Worm (Caenorhabditis elegans): ENCODE data around the gene rev-1.

Gene rev-1

ce11 chrII:7880373-7880862 lies 20.0 kb upstream of the rev-1 start, which contains the start of gene perm-1 (continued):
- TF ChIP-seq nhr-41 (GFP tag; IDR thresholded peaks at IDR 0.05): no peak

- TF ChIP-seq lsy-2 (tag; optimal IDR thresholded peaks at IDR 0.05) (peak; percentile 26 to 53), ceh-28 (tag; optimal IDR thresholded peaks at IDR 0.05) (peak; percentile 37), aha-1 (tag) (peak; percentile 86), rbr-2 (tag; optimal IDR thresholded peaks at IDR 0.05) (peak; percentile 10), nhr-102 (tag; optimal IDR thresholded peaks at IDR 0.05) (no peak), hlh-30 (tag; optimal IDR thresholded peaks at IDR 0.05; ENCODE audit: insufficient read depth) (peak; percentile 3), egl-27 (tag; optimal IDR thresholded peaks at IDR 0.05) (no peak), nhr-11 (tag; optimal IDR thresholded peaks at IDR 0.05) (peak; percentile 1), ama-1 (optimal IDR thresholded peaks at IDR 0.05) (no peak), daf-16 (GFP tag; optimal IDR thresholded peaks at IDR 0.05) (no peak), daf-16 (tag; optimal IDR thresholded peaks at IDR 0.05) (no peak), hlh-11 (tag; optimal IDR thresholded peaks at IDR 0.05) (no peak), F26F4.8 (GFP tag; conservative IDR thresholded peaks at IDR 0.05) (no peak), unc-39 (tag; optimal IDR thresholded peaks at IDR 0.05) (no peak), set-16 (GFP tag; IDR thresholded peaks at IDR 0.05) (no peak), ctbp-1 (GFP tag; IDR thresholded peaks at IDR 0.05) (0 out of 2 replicates have a peak, but pooled peaks have one; percentile 35), T20F7.1 (GFP tag; optimal IDR thresholded peaks at IDR 0.05) (no peak), mes-2 (tag; optimal IDR thresholded peaks at IDR 0.05; ENCODE audit: poor library complexity, severe bottlenecking) (peak; percentile 10)
These were observed 15.5 kb upstream of the rev-1 start for ce11 chrII:7884898-7885297.

ce11 chrII:7887295-7887694 lies 13.1 kb upstream of the rev-1 start:
- TF ChIP-seq hlh-11 (tag; optimal IDR thresholded peaks at IDR 0.05) (peak; percentile 46), ces-1 (GFP tag; optimal IDR thresholded peaks at IDR 0.05) (peak; percentile 39), hmg-1.1 (GFP tag; IDR thresholded peaks at IDR 0.05) (peak; percentile 54; the same call in 1 of the 2 replicates), jun-1 (tag; optimal IDR thresholded peaks at IDR 0.05) (no peak), dmd-8 (GFP tag; IDR thresholded peaks at IDR 0.05) (no peak), mep-1 (tag; optimal IDR thresholded peaks at IDR 0.05) (peak; percentile 62), R02D3.7 (tag; optimal IDR thresholded peaks at IDR 0.05) (no peak), ztf-11 (tag; optimal IDR thresholded peaks at IDR 0.05) (no peak), ZK337.2 (GFP tag; IDR thresholded peaks at IDR 0.05) (no peak), mdl-1 (tag; optimal IDR thresholded peaks at IDR 0.05) (peak in 1 of 2 experiments; percentile 63), ceh-32 (tag; optimal IDR thresholded peaks at IDR 0.05; ENCODE audit: poor library complexity) (no peak), lsy-2 (tag; optimal IDR thresholded peaks at IDR 0.05) (peak; percentile 41 to 66), attf-4 (tag; optimal IDR thresholded peaks at IDR 0.05) (no peak), dmd-9 (GFP tag; IDR thresholded peaks at IDR 0.05) (no peak), ceh-28 (tag; optimal IDR thresholded peaks at IDR 0.05) (no peak), ama-1 (optimal IDR thresholded peaks at IDR 0.05) (no peak), nhr-11 (tag; optimal IDR thresholded peaks at IDR 0.05) (peak; percentile 95), ceh-82 (tag; optimal IDR thresholded peaks at IDR 0.05) (no peak), unc-62 (GFP tag; optimal IDR thresholded peaks at IDR 0.05 in 1 of 2) (no peak), unc-62 (tag; optimal IDR thresholded peaks at IDR 0.05) (no peak), fos-1 (tag; optimal IDR thresholded peaks at IDR 0.05) (no peak), daf-16 (GFP tag; optimal IDR thresholded peaks at IDR 0.05) (no peak), daf-16 (tag; optimal IDR thresholded peaks at IDR 0.05) (peak; percentile 32), nhr-28 (tag; optimal IDR thresholded peaks at IDR 0.05) (peak; percentile 1), hif-1 (tag; optimal IDR thresholded peaks at IDR 0.05) (peak in 1 of 2 experiments; percentile 31), Y75B8A.6 (GFP tag; IDR thresholded peaks at IDR 0.05) (no peak), rbr-2 (tag; optimal IDR thresholded peaks at IDR 0.05) (peak; percentile 63), pha-4 (GFP tag; IDR thresholded peaks at IDR 0.05) (no peak), pha-4 (tag; optimal IDR thresholded peaks at IDR 0.05) (no peak), nhr-6 (tag; optimal IDR thresholded peaks at IDR 0.05) (no peak), nhr-42 (GFP tag; IDR thresholded peaks at IDR 0.05) (no peak), lin-29 (GFP tag; IDR thresholded peaks at IDR 0.05) (no peak), fkh-10 (GFP tag; optimal IDR thresholded peaks at IDR 0.05) (peak; percentile 50), nhr-76 (tag; optimal IDR thresholded peaks at IDR 0.05) (no peak), egl-27 (tag; optimal IDR thresholded peaks at IDR 0.05) (no peak), daf-19 (GFP tag; conservative IDR thresholded peaks at IDR 0.05) (no peak), mdt-29 (GFP tag; IDR thresholded peaks at IDR 0.05) (no peak), nhr-102 (tag; optimal IDR thresholded peaks at IDR 0.05) (no peak), Y5F2A.4 (GFP tag; optimal IDR thresholded peaks at IDR 0.05) (no peak)

Measured in whole organism, L4 larva.